Worm (Caenorhabditis elegans) whole organism, mixed stage, embryonic: ENCODE data around the gene Y38H8A.7.
"Not testable (repeated sequence)": the region's sequence is repeated elsewhere in the genome, so short reads cannot be mapped to it uniquely, and the experiment has no call there.

Source experiments
- ces-1 ChIP-seq: fragments of 150-350 bp; optimal IDR thresholded peaks from 2 replicates; lab custom pipeline; 2014; ENCODE audit warnings: missing biosample characterization, missing genetic modification reagents, missing genetic modification characterization
- lin-13 ChIP-seq: fragments of 150-350 bp; optimal IDR thresholded peaks from 2 replicates; lab custom pipeline; 2014; ENCODE audit warnings: missing biosample characterization, missing genetic modification characterization
- mab-5 ChIP-seq: fragments of 150-350 bp; optimal IDR thresholded peaks from 2 replicates; lab custom pipeline; 2014; ENCODE audit warnings: missing biosample characterization, missing genetic modification characterization
- nhr-237 ChIP-seq: fragments of 150-350 bp; optimal IDR thresholded peaks from 2 replicates; lab custom pipeline; 2014; ENCODE audit warnings: missing biosample characterization, missing genetic modification characterization
- nhr-28 ChIP-seq: fragments of 150-350 bp; optimal IDR thresholded peaks from 2 replicates; lab custom pipeline; 2014; ENCODE audit warnings: missing biosample characterization, missing genetic modification characterization
- pha-4 ChIP-seq: fragments of 150-350 bp; optimal IDR thresholded peaks from 2 replicates; lab custom pipeline; 2018; ENCODE audit warnings: missing biosample characterization, missing genetic modification reagents, missing genetic modification characterization
- unc-62 ChIP-seq: fragments of 150-350 bp; optimal IDR thresholded peaks from 2 replicates; lab custom pipeline; 2014; ENCODE audit warnings: missing biosample characterization, missing genetic modification reagents, missing genetic modification characterization
- ztf-11 ChIP-seq: fragments of 150-350 bp; optimal IDR thresholded peaks from 2 replicates; lab custom pipeline; 2014; ENCODE audit warnings: missing biosample characterization, missing genetic modification characterization

- not testable (repeated sequence) for TF ChIP-seq unc-62 (GFP tag; lab: Kevin White, UChicago); ces-1 (GFP tag; lab: Kevin White, UChicago); mab-5 (tag; lab: Kevin White, UChicago); pha-4 (tag; lab: Kevin White, UChicago); nhr-237 (tag; lab: Kevin White, UChicago); ztf-11 (tag; lab: Kevin White, UChicago); lin-13 (tag; lab: Kevin White, UChicago); nhr-28 (tag; lab: Kevin White, UChicago)
Observed at ce11 chrIV:13441715-13442114, 13.6 kb upstream of the Y38H8A.7 start.
